Fruit fly (Drosophila melanogaster) whole organism, prepupa: ENCODE measurements around the gene ebd2.

ENCODE experiments used
- CG6854 ChIP-seq: fragments of 200-800 bp; sonication (Bioruptor generic); optimal IDR thresholded peaks from 2 replicates; lab custom pipeline; 2017; ENCODE audit warnings: missing biosample characterization, mild to moderate bottlenecking, missing genetic modification characterization
- CG8319 ChIP-seq: fragments of 200-800 bp; sonication (Bioruptor generic); optimal IDR thresholded peaks from 3 replicates; lab custom pipeline; 2016; ENCODE audit warnings: missing biosample characterization, missing genetic modification characterization
- Gug ChIP-seq: fragments of 200-800 bp; sonication (Bioruptor generic); IDR thresholded peaks from 2 replicates; pipeline ENCODE4 v1.3.6; 2022; ENCODE audit warnings: missing biosample characterization, missing genetic modification characterization
- Hr39 ChIP-seq: fragments of 200-800 bp; sonication (Bioruptor generic); optimal IDR thresholded peaks from 2 replicates; lab custom pipeline; 2016; ENCODE audit warnings: missing biosample characterization, missing genetic modification characterization
- Hr4 ChIP-seq: fragments of 200-800 bp; sonication (Bioruptor generic); optimal IDR thresholded peaks from 3 replicates; lab custom pipeline; 2016; ENCODE audit warnings: missing biosample characterization, missing genetic modification characterization
- Lpt ChIP-seq: fragments of 200-800 bp; sonication (Bioruptor generic); optimal IDR thresholded peaks from 3 replicates; lab custom pipeline; 2016; ENCODE audit warnings: missing biosample characterization, missing genetic modification characterization
- dac ChIP-seq: fragments of 200-800 bp; sonication (Bioruptor generic); optimal IDR thresholded peaks from 2 replicates; lab custom pipeline; 2017; ENCODE audit warnings: missing biosample characterization, mild to moderate bottlenecking, missing genetic modification characterization
- esn ChIP-seq: fragments of 200-800 bp; sonication (Bioruptor generic); optimal IDR thresholded peaks from 2 replicates; lab custom pipeline; 2016; ENCODE audit warnings: missing biosample characterization, mild to moderate bottlenecking, missing genetic modification characterization, moderate library complexity

DNA sequence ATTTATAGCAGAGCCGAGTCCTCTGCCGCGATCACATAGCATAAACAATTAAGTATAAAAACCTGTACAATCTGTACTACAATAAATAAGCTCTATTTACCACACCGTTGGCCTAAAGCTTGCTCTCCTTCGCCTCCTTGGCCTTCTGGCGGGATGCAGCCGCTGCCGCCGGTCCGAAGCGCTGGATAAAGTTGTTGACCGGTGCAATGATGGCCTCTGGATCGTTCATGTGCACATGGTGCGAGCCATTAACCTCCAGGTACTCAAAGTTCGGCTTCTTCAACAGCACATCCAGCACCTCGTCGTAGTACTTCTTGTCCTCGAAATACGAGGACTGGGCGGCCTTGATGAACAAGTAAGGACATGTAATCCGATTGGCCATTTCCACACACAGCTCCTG lies 46.6 kb downstream of the ebd2 start:
- no peak for TF ChIP-seq CG6854 (GFP tag; lab: Kevin White, UChicago)
- TF ChIP-seq Lpt (GFP tag; lab: Kevin White, UChicago), result no peak
- TF ChIP-seq Gug (GFP tag; lab: Robert Waterston, UW), result no peak
- no peak for TF ChIP-seq Hr39
- TF ChIP-seq Hr4 (GFP tag; lab: Kevin White, UChicago), result no peak
- no peak for TF ChIP-seq esn
- no peak for TF ChIP-seq dac (GFP tag; lab: Kevin White, UChicago)
- no peak for TF ChIP-seq CG8319 (GFP tag; lab: Kevin White, UChicago)
